Worm (Caenorhabditis elegans) whole organism, late embryonic: ENCODE measurements around the gene pcs-1.

ENCODE experiments used
- K09A11.1 ChIP-seq: sonication (generic microtip); optimal IDR thresholded peaks from 2 replicates; lab custom pipeline; 2017; ENCODE audit warnings: antibody characterized with exemption, mild to moderate bottlenecking, missing genetic modification characterization, missing compliant biosample characterization; ENCODE audit not compliant: insufficient read depth
- ama-1 ChIP-seq: fragments of 150-350 bp; optimal IDR thresholded peaks from 2 replicates; lab custom pipeline; 2014
- ets-4 ChIP-seq: sonication (generic microtip); optimal IDR thresholded peaks from 2 replicates; lab custom pipeline; 2016; ENCODE audit warnings: missing genetic modification characterization, missing compliant biosample characterization
- nhr-232 ChIP-seq: sonication (generic microtip); optimal IDR thresholded peaks from 2 replicates; lab custom pipeline; 2016; ENCODE audit warnings: missing genetic modification characterization, missing compliant biosample characterization
- pqm-1 ChIP-seq: sonication (generic microtip); optimal IDR thresholded peaks from 2 replicates; lab custom pipeline; 2016; ENCODE audit warnings: missing genetic modification characterization, missing compliant biosample characterization
- pros-1 ChIP-seq: fragments of 150-350 bp; optimal IDR thresholded peaks from 2 replicates; lab custom pipeline; 2014; ENCODE audit warnings: missing biosample characterization, missing genetic modification reagents, missing genetic modification characterization
- tbx-2 ChIP-seq: sonication (generic microtip); optimal IDR thresholded peaks from 2 replicates; lab custom pipeline; 2016; ENCODE audit warnings: missing genetic modification characterization, missing compliant biosample characterization
- unc-3 ChIP-seq, 2 experiments: fragments of 200-800 bp in 1 of 2; sonication (Bioruptor generic) in 1 of 2; sonication (generic microtip) in 1 of 2; conservative IDR thresholded peaks in 1 of 2; optimal IDR thresholded peaks in 1 of 2; 2 replicates each; pipeline versions ENCODE4 v1.3.6 to Lab custom; 2016 to 2022; ENCODE audit warnings: missing compliant biosample characterization in 2 of 2, missing genetic modification characterization in 2 of 2, missing genetic modification reagents in 1 of 2

DNA sequence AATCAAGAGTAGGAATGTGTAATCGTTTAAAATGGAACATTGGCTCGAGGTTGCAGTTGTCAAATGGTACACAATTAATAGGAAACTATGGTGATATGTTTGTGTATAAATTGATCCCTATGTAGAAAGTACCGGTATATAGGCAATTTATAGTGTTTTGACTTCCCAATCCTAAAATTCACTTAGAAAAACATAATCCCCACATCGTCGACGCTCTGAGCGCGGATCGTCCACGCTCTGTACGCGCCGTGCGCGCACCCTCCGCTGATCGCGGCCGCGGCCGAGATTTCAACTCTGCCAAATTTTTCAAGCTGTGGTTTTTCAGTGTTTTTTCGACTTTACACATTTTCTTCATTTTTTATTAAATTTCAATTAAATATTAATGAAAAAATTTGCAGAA is 21.2 kb downstream of the pcs-1 start, which contains the start of gene F54D5.17:
- TF ChIP-seq K09A11.1 (no peak), nhr-232 (tag; lab: Kevin White, UChicago) (no peak), pqm-1 (no peak), tbx-2 (tag; lab: Kevin White, UChicago) (no peak), ets-4 (tag; lab: Kevin White, UChicago) (no peak), pros-1 (tag; lab: Kevin White, UChicago) (no peak), ama-1 (lab: Kevin White, UChicago) (no peak), unc-3 (GFP tag; conservative IDR thresholded peaks at IDR 0.05; lab: Robert Waterston, UW) (no peak), unc-3 (tag; optimal IDR thresholded peaks at IDR 0.05; lab: Kevin White, UChicago) (no peak)
